Worm (Caenorhabditis elegans) whole organism, L3 larva: ENCODE measurements around the gene daf-38.
"Not testable (repeated sequence)": the region's sequence is repeated elsewhere in the genome, so short reads cannot be mapped to it uniquely, and the experiment has no call there.

Experiments
- ZK546.5 ChIP-seq: sonication (generic microtip); optimal IDR thresholded peaks from 2 replicates; lab custom pipeline; 2017; ENCODE audit warnings: missing biosample characterization, missing genetic modification characterization
- elt-1 ChIP-seq: fragments of 150-350 bp; optimal IDR thresholded peaks from 2 replicates; lab custom pipeline; 2014; ENCODE audit warnings: missing biosample characterization, missing genetic modification characterization
- eor-1 ChIP-seq, 2 experiments: fragments of 150-350 bp; optimal IDR thresholded peaks; 2 replicates each; lab custom pipeline; 2014 to 2018; ENCODE audit warnings: missing biosample characterization in 2 of 2, missing genetic modification characterization in 2 of 2
- fkh-10 ChIP-seq: sonication (generic microtip); optimal IDR thresholded peaks from 2 replicates; lab custom pipeline; 2017; ENCODE audit warnings: missing biosample characterization, missing genetic modification reagents, missing genetic modification characterization
- fos-1 ChIP-seq: fragments of 150-350 bp; optimal IDR thresholded peaks from 2 replicates; lab custom pipeline; 2014; ENCODE audit warnings: missing biosample characterization, missing genetic modification characterization
- nfya-1 ChIP-seq: sonication (generic microtip); optimal IDR thresholded peaks from 2 replicates; lab custom pipeline; 2017; ENCODE audit warnings: missing genetic modification characterization, mild to moderate bottlenecking, missing compliant biosample characterization, antibody characterized with exemption, moderate library complexity; ENCODE audit not compliant: insufficient read depth
- nhr-237 ChIP-seq: fragments of 150-350 bp; optimal IDR thresholded peaks from 2 replicates; lab custom pipeline; 2014; ENCODE audit warnings: missing biosample characterization, missing genetic modification characterization
- snpc-4 ChIP-seq: fragments of 150-350 bp; optimal IDR thresholded peaks from 2 replicates; lab custom pipeline; 2014; ENCODE audit warnings: missing biosample characterization, missing genetic modification characterization
- unc-62 ChIP-seq: fragments of 150-350 bp; sonication (generic microtip); optimal IDR thresholded peaks from 4 replicates; lab custom pipeline; 2014; ENCODE audit warnings: missing biosample characterization, missing genetic modification reagents, missing genetic modification characterization
- zag-1 ChIP-seq: fragments of 150-350 bp; optimal IDR thresholded peaks from 2 replicates; lab custom pipeline; 2014; ENCODE audit warnings: missing biosample characterization, missing genetic modification characterization
- ztf-11 ChIP-seq: fragments of 150-350 bp; optimal IDR thresholded peaks from 2 replicates; lab custom pipeline; 2014; ENCODE audit warnings: missing biosample characterization, missing genetic modification characterization
- ztf-4 ChIP-seq: fragments of 150-350 bp; optimal IDR thresholded peaks from 2 replicates; lab custom pipeline; 2014; ENCODE audit warnings: missing biosample characterization, missing genetic modification characterization

DNA sequence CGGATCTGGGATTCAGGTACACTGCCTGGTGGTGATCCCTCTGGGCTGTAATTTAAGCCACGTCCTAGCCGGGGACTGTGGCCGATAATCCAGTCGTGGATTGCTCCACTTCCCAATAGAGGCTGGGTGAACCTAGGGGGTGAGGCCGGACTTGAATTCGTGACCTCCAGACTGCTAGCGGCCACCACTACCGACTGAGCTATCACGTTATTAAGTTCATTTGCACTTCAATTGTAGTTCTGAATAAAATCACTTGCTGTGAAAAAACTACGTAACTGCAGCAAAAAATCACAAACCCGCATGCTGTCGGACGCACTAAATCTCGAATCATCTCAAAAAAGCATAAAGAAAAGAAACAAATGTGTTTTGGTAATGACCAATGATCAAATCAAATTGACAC, 29.0 kb upstream of the daf-38 start, which contains the start of gene Y105C5A.1273:
- not testable (repeated sequence) for TF ChIP-seq unc-62 (GFP tag; lab: Kevin White, UChicago); fos-1 (tag; lab: Kevin White, UChicago); eor-1 (tag; optimal IDR thresholded peaks at IDR 0.05; lab: Kevin White, UChicago); snpc-4; zag-1 (tag; lab: Kevin White, UChicago); nhr-237 (tag; lab: Kevin White, UChicago); nfya-1 (tag; lab: Kevin White, UChicago); fkh-10 (GFP tag; lab: Kevin White, UChicago); elt-1; ztf-11; ZK546.5 (tag; lab: Kevin White, UChicago); ztf-4
